ENCODE assay signal across 7 fruit fly cellular contexts in genomic region chrX:16967415-16967814, dm6.
TF ChIP-seq lines count a peak whose summit lies in the region.

No protein-coding gene starts in this region.

- TF ChIP-seq CTCF in S2 (optimal IDR thresholded peaks at IDR 0.05; lab: Kevin White, UChicago) = peak; percentile 94 to 99
- TF ChIP-seq CTCF in whole organism, embryonic (GFP tag; optimal IDR thresholded peaks at IDR 0.05; lab: Kevin White, UChicago) = peak; percentile 93

TF ChIP-seq in Kc167, 6 proteins besides CTCF, POLR2A, EP300 and RAD21:
- TF ChIP-seq Sin3A (optimal IDR thresholded peaks at IDR 0.05; lab: Kevin White, UChicago) (no peak), psq (optimal IDR thresholded peaks at IDR 0.05; lab: Kevin White, UChicago) (no peak), h (optimal IDR thresholded peaks at IDR 0.05; lab: Kevin White, UChicago) (peak; percentile 85), ttk (optimal IDR thresholded peaks at IDR 0.05; lab: Kevin White, UChicago) (no peak), insv (optimal IDR thresholded peaks at IDR 0.05; lab: Kevin White, UChicago) (no peak)

TF ChIP-seq in whole organism, adult, 20 proteins besides CTCF, POLR2A, EP300 and RAD21:
- TF ChIP-seq CG7045 (GFP tag; optimal IDR thresholded peaks at IDR 0.05; lab: Kevin White, UChicago) = no peak
- TF ChIP-seq pad (GFP tag; optimal IDR thresholded peaks at IDR 0.05; lab: Kevin White, UChicago) = peak; percentile 21
- TF ChIP-seq CG11617 (GFP tag; optimal IDR thresholded peaks at IDR 0.05; lab: Kevin White, UChicago) = no peak
- TF ChIP-seq tj (GFP tag; optimal IDR thresholded peaks at IDR 0.05; lab: Kevin White, UChicago) = no peak
- peak; percentile 11 for TF ChIP-seq CG1620 (GFP tag; optimal IDR thresholded peaks at IDR 0.05; lab: Kevin White, UChicago)

TF ChIP-seq in whole organism, embryonic, 481 proteins besides CTCF, POLR2A, EP300 and RAD21 (continues in another document):
- no peak for TF ChIP-seq row (GFP tag; IDR thresholded peaks at IDR 0.05; lab: Robert Waterston, UW)
- TF ChIP-seq CG12299 (tag; optimal IDR thresholded peaks at IDR 0.05; lab: Kevin White, UChicago) = no peak
- TF ChIP-seq NK7.1 (GFP tag; optimal IDR thresholded peaks at IDR 0.05; lab: Kevin White, UChicago) = no peak
- no peak for TF ChIP-seq zf30C (GFP tag; optimal IDR thresholded peaks at IDR 0.05; lab: Kevin White, UChicago)
- TF ChIP-seq NFAT (GFP tag; IDR thresholded peaks at IDR 0.05; lab: Robert Waterston, UW) = 0 out of 2 replicates have a peak, but pooled peaks have one; percentile 24
- no peak for TF ChIP-seq eyg (GFP tag; optimal IDR thresholded peaks at IDR 0.05; lab: Kevin White, UChicago)
- no peak for TF ChIP-seq CG15073 (GFP tag; optimal IDR thresholded peaks at IDR 0.05; lab: Kevin White, UChicago)
- TF ChIP-seq wek (GFP tag; optimal IDR thresholded peaks at IDR 0.05; lab: Kevin White, UChicago) = peak; percentile 9
- TF ChIP-seq chm (GFP tag; IDR thresholded peaks at IDR 0.05; lab: Robert Waterston, UW) = no peak
- no peak for TF ChIP-seq CG11695 (GFP tag; IDR thresholded peaks at IDR 0.05; lab: Robert Waterston, UW)
- TF ChIP-seq Ssrp (tag; optimal IDR thresholded peaks at IDR 0.05; lab: Kevin White, UChicago) = no peak
- TF ChIP-seq Asciz (GFP tag; optimal IDR thresholded peaks at IDR 0.05; lab: Kevin White, UChicago) = no peak
- no peak for TF ChIP-seq pzg (GFP tag; optimal IDR thresholded peaks at IDR 0.05; lab: Kevin White, UChicago)
- TF ChIP-seq CG8944 (GFP tag; optimal IDR thresholded peaks at IDR 0.05; lab: Kevin White, UChicago) = peak; percentile 5
- no peak for TF ChIP-seq rib (GFP tag; IDR thresholded peaks at IDR 0.05; lab: Robert Waterston, UW)
- peak; percentile 42 for TF ChIP-seq phol (tag; optimal IDR thresholded peaks at IDR 0.05; lab: Kevin White, UChicago)
- TF ChIP-seq odd (GFP tag; optimal IDR thresholded peaks at IDR 0.05; lab: Kevin White, UChicago) = no peak
- no peak for TF ChIP-seq Nf-YC (tag; optimal IDR thresholded peaks at IDR 0.05; lab: Kevin White, UChicago)
- peak; percentile 45; the same call in 1 of the 2 replicates for TF ChIP-seq CG42726 (GFP tag; IDR thresholded peaks at IDR 0.05; lab: Robert Waterston, UW; ENCODE audit: partially characterized antibody)
- TF ChIP-seq usp (GFP tag; optimal IDR thresholded peaks at IDR 0.05; lab: Kevin White, UChicago) = no peak

TF ChIP-seq in whole organism, prepupa, 60 proteins besides CTCF, POLR2A, EP300 and RAD21 (continues in another document):
- TF ChIP-seq Hr38 (GFP tag; optimal IDR thresholded peaks at IDR 0.05; lab: Kevin White, UChicago) = no peak
- peak; percentile 57 for TF ChIP-seq CG3032 (tag; optimal IDR thresholded peaks at IDR 0.05; lab: Kevin White, UChicago)
- peak; percentile 64 for TF ChIP-seq cyc (GFP tag; optimal IDR thresholded peaks at IDR 0.05; lab: Kevin White, UChicago)
- no peak for TF ChIP-seq CG34406 (GFP tag; optimal IDR thresholded peaks at IDR 0.05; lab: Kevin White, UChicago)
- TF ChIP-seq CG16779 (tag; optimal IDR thresholded peaks at IDR 0.05; lab: Kevin White, UChicago) = no peak
- 0 out of 3 replicates have a peak, but pooled peaks have one; percentile 16 for TF ChIP-seq eg (GFP tag; IDR thresholded peaks at IDR 0.05; lab: Robert Waterston, UW)
- peak; percentile 5 for TF ChIP-seq Lpt (GFP tag; optimal IDR thresholded peaks at IDR 0.05; lab: Kevin White, UChicago)
- peak; percentile 26 to 50 for TF ChIP-seq ss (GFP tag; optimal IDR thresholded peaks at IDR 0.05; lab: Kevin White, UChicago)
- TF ChIP-seq acj6 (GFP tag; optimal IDR thresholded peaks at IDR 0.05; lab: Kevin White, UChicago) = peak; percentile 59
- no peak for TF ChIP-seq CG6276 (GFP tag; optimal IDR thresholded peaks at IDR 0.05; lab: Kevin White, UChicago)
- no peak for TF ChIP-seq CG32006 (GFP tag; optimal IDR thresholded peaks at IDR 0.05; lab: Kevin White, UChicago)
- TF ChIP-seq fd59A (GFP tag; optimal IDR thresholded peaks at IDR 0.05; lab: Kevin White, UChicago) = peak; percentile 59
- peak; percentile 68 for TF ChIP-seq esn (GFP tag; optimal IDR thresholded peaks at IDR 0.05; lab: Kevin White, UChicago)
- peak; percentile 47 for TF ChIP-seq CG9139 (GFP tag; optimal IDR thresholded peaks at IDR 0.05; lab: Kevin White, UChicago)
- peak; percentile 71 for TF ChIP-seq CG6854 (GFP tag; optimal IDR thresholded peaks at IDR 0.05; lab: Kevin White, UChicago)
- TF ChIP-seq dac (GFP tag; optimal IDR thresholded peaks at IDR 0.05; lab: Kevin White, UChicago) = peak; percentile 10
- no peak for TF ChIP-seq CG11902 (GFP tag; optimal IDR thresholded peaks at IDR 0.05; lab: Kevin White, UChicago)
- TF ChIP-seq CG4318 (GFP tag; optimal IDR thresholded peaks at IDR 0.05; lab: Kevin White, UChicago) = no peak
- peak; percentile 60 for TF ChIP-seq lz (GFP tag; optimal IDR thresholded peaks at IDR 0.05; lab: Kevin White, UChicago)
- peak; percentile 29 for TF ChIP-seq Ets96B (tag; optimal IDR thresholded peaks at IDR 0.05; lab: Kevin White, UChicago)
- no peak for TF ChIP-seq CG8632 (GFP tag; optimal IDR thresholded peaks at IDR 0.05; lab: Kevin White, UChicago)

TF ChIP-seq in whole organism, pupa, 21 proteins besides CTCF, POLR2A, EP300 and RAD21:
- TF ChIP-seq CG8301 (tag; optimal IDR thresholded peaks at IDR 0.05; lab: Kevin White, UChicago) (no peak), CG34367 (tag; optimal IDR thresholded peaks at IDR 0.05; lab: Kevin White, UChicago) (peak; percentile 31), CG17806 (tag; optimal IDR thresholded peaks at IDR 0.05; lab: Kevin White, UChicago) (peak; percentile 0), CG13204 (GFP tag; optimal IDR thresholded peaks at IDR 0.05; lab: Kevin White, UChicago) (peak; percentile 74), Ets98B (GFP tag; IDR thresholded peaks at IDR 0.05; lab: Robert Waterston, UW) (peak; percentile 30; the same call in 1 of the 2 replicates), Snoo (tag; optimal IDR thresholded peaks at IDR 0.05; lab: Kevin White, UChicago) (peak; percentile 61), EcR (GFP tag; optimal IDR thresholded peaks at IDR 0.05; lab: Kevin White, UChicago) (no peak), Pif1B (GFP tag; optimal IDR thresholded peaks at IDR 0.05; lab: Kevin White, UChicago) (no peak), CG32121 (GFP tag; IDR thresholded peaks at IDR 0.05; lab: Robert Waterston, UW) (no peak), CG8159 (tag; optimal IDR thresholded peaks at IDR 0.05; lab: Kevin White, UChicago) (peak; percentile 8), CG9948 (tag; optimal IDR thresholded peaks at IDR 0.05; lab: Kevin White, UChicago) (no peak), CG4496 (GFP tag; IDR thresholded peaks at IDR 0.05; lab: Robert Waterston, UW) (peak; percentile 89), Pif1A (GFP tag; optimal IDR thresholded peaks at IDR 0.05; lab: Kevin White, UChicago) (peak; percentile 25), D1 (tag; optimal IDR thresholded peaks at IDR 0.05; lab: Kevin White, UChicago) (no peak), gl (tag; optimal IDR thresholded peaks at IDR 0.05; lab: Kevin White, UChicago) (no peak), fd96Ca (GFP tag; IDR thresholded peaks at IDR 0.05; lab: Robert Waterston, UW) (no peak), rn (GFP tag; IDR thresholded peaks at IDR 0.05; lab: Robert Waterston, UW) (no peak), CG14655 (GFP tag; optimal IDR thresholded peaks at IDR 0.05; lab: Kevin White, UChicago) (peak; percentile 18), CG12605 (GFP tag; IDR thresholded peaks at IDR 0.05; lab: Robert Waterston, UW) (peak; percentile 27; the same call in 1 of the 2 replicates), CG10348 (GFP tag; IDR thresholded peaks at IDR 0.05; lab: Robert Waterston, UW) (no peak), CG15710 (tag; optimal IDR thresholded peaks at IDR 0.05; lab: Kevin White, UChicago) (peak; percentile 20)

TF ChIP-seq in whole organism, wandering third instar larva, 38 proteins besides CTCF, POLR2A, EP300 and RAD21:
- TF ChIP-seq h (GFP tag; optimal IDR thresholded peaks at IDR 0.05; lab: Kevin White, UChicago) (peak; percentile 56), Hr83 (GFP tag; optimal IDR thresholded peaks at IDR 0.05; lab: Kevin White, UChicago; ENCODE audit: poor library complexity, severe bottlenecking) (peak; percentile 71), Dif (GFP tag; optimal IDR thresholded peaks at IDR 0.05; lab: Kevin White, UChicago; ENCODE audit: partially characterized antibody) (peak; percentile 20), HLH106 (tag; optimal IDR thresholded peaks at IDR 0.05; lab: Kevin White, UChicago) (peak; percentile 30), N (GFP tag; optimal IDR thresholded peaks at IDR 0.05; lab: Kevin White, UChicago) (no peak), Dfd (GFP tag; optimal IDR thresholded peaks at IDR 0.05; lab: Kevin White, UChicago) (no peak), OdsH (GFP tag; optimal IDR thresholded peaks at IDR 0.05; lab: Kevin White, UChicago) (peak; percentile 56), Abd-B (GFP tag; optimal IDR thresholded peaks at IDR 0.05; lab: Kevin White, UChicago) (no peak), rgr (GFP tag; optimal IDR thresholded peaks at IDR 0.05; lab: Kevin White, UChicago) (peak; percentile 48), br (GFP tag; optimal IDR thresholded peaks at IDR 0.05; lab: Kevin White, UChicago) (peak; percentile 53), foxo (GFP tag; optimal IDR thresholded peaks at IDR 0.05; lab: Kevin White, UChicago) (peak in 1 of 2 experiments; percentile 64), Sp1 (GFP tag; optimal IDR thresholded peaks at IDR 0.05; lab: Kevin White, UChicago) (peak; percentile 19), usp (GFP tag; optimal IDR thresholded peaks at IDR 0.05; lab: Kevin White, UChicago) (no peak), CG9705 (GFP tag; optimal IDR thresholded peaks at IDR 0.05; lab: Kevin White, UChicago) (peak; percentile 44), fru (GFP tag; optimal IDR thresholded peaks at IDR 0.05; lab: Kevin White, UChicago) (peak; percentile 62), Hr78 (GFP tag; optimal IDR thresholded peaks at IDR 0.05; lab: Kevin White, UChicago) (no peak), Rel (GFP tag; optimal IDR thresholded peaks at IDR 0.05; lab: Kevin White, UChicago) (no peak), Rel (tag; optimal IDR thresholded peaks at IDR 0.05; lab: Kevin White, UChicago) (no peak), dmrt93B (GFP tag; optimal IDR thresholded peaks at IDR 0.05; lab: Kevin White, UChicago) (peak; percentile 26), psq (GFP tag; optimal IDR thresholded peaks at IDR 0.05; lab: Kevin White, UChicago) (peak; percentile 40)
